Fruit fly (Drosophila melanogaster) whole organism, embryonic: ENCODE results near the gene dtn.

Source experiments
- Atf6 ChIP-seq: fragments of 200-800 bp; sonication (Bioruptor generic); IDR thresholded peaks from 2 replicates; pipeline ENCODE4 v1.3.6; 2022; ENCODE audit warnings: missing biosample characterization, missing genetic modification characterization
- Blimp-1 ChIP-seq: fragments of 200-800 bp; sonication (Bioruptor generic); optimal IDR thresholded peaks from 3 replicates; lab custom pipeline; 2018; ENCODE audit warnings: missing biosample characterization, missing genetic modification characterization, mild to moderate bottlenecking, moderate library complexity, missing genetic modification reagents
- CG10321 ChIP-seq: fragments of 200-800 bp; sonication (Bioruptor generic); IDR thresholded peaks from 2 replicates; pipeline ENCODE4 v1.3.6; 2022; ENCODE audit warnings: missing biosample characterization, missing genetic modification characterization
- CG11093 ChIP-seq: fragments of 200-800 bp; sonication (Bioruptor generic); IDR thresholded peaks from 3 replicates; pipeline ENCODE4 v1.3.6; 2022; ENCODE audit warnings: missing biosample characterization, missing genetic modification characterization
- CG12104 ChIP-seq: fragments of 200-800 bp; sonication (Bioruptor generic); optimal IDR thresholded peaks from 3 replicates; lab custom pipeline; 2016; ENCODE audit warnings: missing biosample characterization, missing genetic modification characterization
- CG12769 ChIP-seq: fragments of 200-800 bp; sonication (Bioruptor generic); optimal IDR thresholded peaks from 2 replicates; lab custom pipeline; 2019; ENCODE audit warnings: missing biosample characterization, mild to moderate bottlenecking, missing genetic modification characterization, moderate library complexity
- CG13624 ChIP-seq: fragments of 200-800 bp; sonication (Bioruptor generic); optimal IDR thresholded peaks from 2 replicates; lab custom pipeline; 2016; ENCODE audit warnings: missing biosample characterization, missing genetic modification characterization
- CG14441 ChIP-seq: fragments of 200-800 bp; sonication (Bioruptor generic); IDR thresholded peaks from 2 replicates; pipeline ENCODE4 v1.3.6; 2022; ENCODE audit warnings: missing biosample characterization, missing genetic modification characterization
- CG17359 ChIP-seq: fragments of 200-800 bp; sonication (Bioruptor generic); optimal IDR thresholded peaks from 3 replicates; lab custom pipeline; 2018; ENCODE audit warnings: missing biosample characterization, mild to moderate bottlenecking, missing genetic modification characterization, moderate library complexity
- CG2129 ChIP-seq: fragments of 200-800 bp; sonication (Bioruptor generic); IDR thresholded peaks from 2 replicates; pipeline ENCODE4 v1.3.6; 2022; ENCODE audit warnings: missing biosample characterization, missing genetic modification characterization; ENCODE audit not compliant: partially characterized antibody
- CG3065 ChIP-seq: fragments of 200-800 bp; sonication (Bioruptor generic); optimal IDR thresholded peaks from 2 replicates; lab custom pipeline; 2016; ENCODE audit warnings: missing biosample characterization, missing genetic modification characterization
- CG32532 ChIP-seq: fragments of 200-800 bp; sonication (Bioruptor generic); IDR thresholded peaks from 2 replicates; pipeline ENCODE4 v1.3.6; 2022; ENCODE audit warnings: missing biosample characterization, missing genetic modification characterization
- CG4328 ChIP-seq: fragments of 200-800 bp; sonication (Bioruptor generic); optimal IDR thresholded peaks from 3 replicates; lab custom pipeline; 2017; ENCODE audit warnings: missing biosample characterization, missing genetic modification reagents, missing genetic modification characterization
- CG6175 ChIP-seq: fragments of 200-800 bp; sonication (Bioruptor generic); IDR thresholded peaks from 3 replicates; pipeline ENCODE4 v1.3.6; 2022; ENCODE audit warnings: missing biosample characterization, missing genetic modification characterization
- CG8089 ChIP-seq: fragments of 200-800 bp; sonication (Bioruptor generic); optimal IDR thresholded peaks from 3 replicates; lab custom pipeline; 2016; ENCODE audit warnings: missing biosample characterization, missing genetic modification characterization
- Chrac-16 ChIP-seq: fragments of 200-800 bp; sonication (Bioruptor generic); optimal IDR thresholded peaks from 3 replicates; lab custom pipeline; 2016; ENCODE audit warnings: missing biosample characterization, missing genetic modification characterization
- D19B ChIP-seq: fragments of 200-800 bp; sonication (Bioruptor generic); optimal IDR thresholded peaks from 2 replicates; lab custom pipeline; 2017; ENCODE audit warnings: missing biosample characterization, mild to moderate bottlenecking, missing genetic modification characterization
- Dek ChIP-seq: fragments of 200-800 bp; sonication (Bioruptor generic); optimal IDR thresholded peaks from 3 replicates; lab custom pipeline; 2019; ENCODE audit warnings: missing biosample characterization, mild to moderate bottlenecking, missing genetic modification characterization, moderate library complexity
- Dip3 ChIP-seq: fragments of 200-800 bp; sonication (Bioruptor generic); optimal IDR thresholded peaks from 3 replicates; lab custom pipeline; 2016; ENCODE audit warnings: missing biosample characterization, missing genetic modification characterization
- Dll ChIP-seq: fragments of 200-800 bp; sonication (Bioruptor generic); IDR thresholded peaks from 4 replicates; pipeline ENCODE4 v1.3.6; 2022; ENCODE audit warnings: missing biosample characterization, missing genetic modification characterization; ENCODE audit not compliant: partially characterized antibody
- Ets97D ChIP-seq: fragments of 200-800 bp; sonication (Bioruptor generic); optimal IDR thresholded peaks from 3 replicates; lab custom pipeline; 2016; ENCODE audit warnings: missing biosample characterization, missing genetic modification characterization
- Fer2 ChIP-seq: fragments of 200-800 bp; sonication (Bioruptor generic); optimal IDR thresholded peaks from 2 replicates; lab custom pipeline; 2018; ENCODE audit warnings: missing biosample characterization, mild to moderate bottlenecking, missing genetic modification characterization, moderate library complexity
- Kr ChIP-seq: fragments of 200-800 bp; sonication (Bioruptor generic); optimal IDR thresholded peaks from 2 replicates; lab custom pipeline; 2017; ENCODE audit warnings: missing biosample characterization, mild to moderate bottlenecking, missing genetic modification characterization
- Lpt ChIP-seq: fragments of >200 bp; optimal IDR thresholded peaks from 2 replicates; lab custom pipeline; 2018; ENCODE audit warnings: missing biosample characterization, missing genetic modification characterization
- Max ChIP-seq: fragments of 200-800 bp; sonication (Bioruptor generic); optimal IDR thresholded peaks from 2 replicates; lab custom pipeline; 2016; ENCODE audit warnings: missing biosample characterization, mild to moderate bottlenecking, missing genetic modification characterization
- Mes4 ChIP-seq: fragments of 200-800 bp; sonication (Bioruptor generic); optimal IDR thresholded peaks from 2 replicates; lab custom pipeline; 2016; ENCODE audit warnings: missing biosample characterization, missing genetic modification characterization
- Myb ChIP-seq: fragments of 200-800 bp; sonication (Bioruptor generic); optimal IDR thresholded peaks from 2 replicates; lab custom pipeline; 2016; ENCODE audit warnings: missing biosample characterization, missing genetic modification characterization
- NK7.1 ChIP-seq: fragments of 200-800 bp; sonication (Bioruptor generic); optimal IDR thresholded peaks from 3 replicates; lab custom pipeline; 2016; ENCODE audit warnings: missing biosample characterization, missing genetic modification characterization
- Oaz ChIP-seq: fragments of 200-800 bp; sonication (Bioruptor generic); IDR thresholded peaks from 2 replicates; pipeline ENCODE4 v1.3.6; 2022; ENCODE audit warnings: missing biosample characterization, missing genetic modification characterization
- Oli ChIP-seq: fragments of 200-800 bp; sonication (Bioruptor generic); optimal IDR thresholded peaks from 2 replicates; lab custom pipeline; 2018; ENCODE audit warnings: missing biosample characterization, mild to moderate bottlenecking, missing genetic modification characterization, moderate library complexity
- Opbp ChIP-seq: fragments of 200-800 bp; sonication (Bioruptor generic); IDR thresholded peaks from 3 replicates; pipeline ENCODE4 v1.3.6; 2022; ENCODE audit warnings: missing biosample characterization, missing genetic modification characterization; ENCODE audit not compliant: partially characterized antibody
- Pdp1 ChIP-seq, 2 experiments: fragments of 200-800 bp; sonication (Bioruptor generic); optimal IDR thresholded peaks; 3 replicates each; lab custom pipeline; 2016; ENCODE audit warnings: missing biosample characterization in 2 of 2, missing genetic modification characterization in 2 of 2, mild to moderate bottlenecking in 1 of 2, moderate library complexity in 1 of 2
- Ravus ChIP-seq: fragments of 200-800 bp; sonication (Bioruptor generic); IDR thresholded peaks from 2 replicates; pipeline ENCODE4 v1.3.6; 2022; ENCODE audit warnings: missing biosample characterization, missing genetic modification characterization
- Rx ChIP-seq: fragments of 200-800 bp; sonication (Bioruptor generic); IDR thresholded peaks from 2 replicates; pipeline ENCODE4 v1.3.6; 2022; ENCODE audit warnings: missing biosample characterization, missing genetic modification characterization
- Xbp1 ChIP-seq: fragments of 200-800 bp; sonication (Bioruptor generic); optimal IDR thresholded peaks from 3 replicates; lab custom pipeline; 2016; ENCODE audit warnings: missing biosample characterization, mild to moderate bottlenecking, missing genetic modification characterization
- ac ChIP-seq: fragments of 200-800 bp; sonication (Bioruptor generic); optimal IDR thresholded peaks from 3 replicates; lab custom pipeline; 2017; ENCODE audit warnings: missing biosample characterization, mild to moderate bottlenecking, missing genetic modification characterization
- aop ChIP-seq: fragments of 200-800 bp; sonication (Bioruptor generic); IDR thresholded peaks from 2 replicates; pipeline ENCODE4 v1.3.6; 2022; ENCODE audit warnings: missing biosample characterization, missing genetic modification characterization
- crc ChIP-seq: fragments of 200-800 bp; sonication (Bioruptor generic); optimal IDR thresholded peaks from 2 replicates; lab custom pipeline; 2016; ENCODE audit warnings: missing biosample characterization, missing genetic modification characterization
- dpn ChIP-seq, 2 experiments: fragments of 200-800 bp; sonication (Bioruptor generic); optimal IDR thresholded peaks; 3 replicates each; lab custom pipeline; 2016; ENCODE audit warnings: missing biosample characterization in 2 of 2, missing genetic modification characterization in 2 of 2
- gfzf ChIP-seq: fragments of 200-800 bp; sonication (Bioruptor generic); optimal IDR thresholded peaks from 2 replicates; lab custom pipeline; 2016; ENCODE audit warnings: missing biosample characterization, mild to moderate bottlenecking, missing genetic modification characterization, moderate library complexity
- lmd ChIP-seq: fragments of 200-800 bp; sonication (Bioruptor generic); IDR thresholded peaks from 2 replicates; pipeline ENCODE4 v1.3.6; 2022; ENCODE audit warnings: missing biosample characterization, missing genetic modification characterization
- nmo ChIP-seq: fragments of 200-800 bp; sonication (Bioruptor generic); optimal IDR thresholded peaks from 2 replicates; lab custom pipeline; 2018; ENCODE audit warnings: missing biosample characterization, mild to moderate bottlenecking, missing genetic modification characterization, moderate library complexity
- onecut ChIP-seq: fragments of 200-800 bp; sonication (Bioruptor generic); IDR thresholded peaks from 2 replicates; pipeline ENCODE4 v1.3.6; 2022; ENCODE audit warnings: missing biosample characterization, missing genetic modification characterization
- p53 ChIP-seq: fragments of 200-800 bp; sonication (Bioruptor generic); optimal IDR thresholded peaks from 2 replicates; lab custom pipeline; 2016; ENCODE audit warnings: missing biosample characterization, missing genetic modification characterization
- pan ChIP-seq, 4 experiments: fragments of >200 bp in 3 of 4; fragments of 200-800 bp in 1 of 4; sonication (Bioruptor generic) in 1 of 4; optimal IDR thresholded peaks in 3 of 4; IDR thresholded peaks in 1 of 4; 2 replicates each; pipeline versions ENCODE4 v1.3.6 to Lab custom; 2017 to 2022; ENCODE audit warnings: missing biosample characterization in 2 of 4, missing genetic modification characterization in 2 of 4, mixed read lengths in 1 of 4
- phol ChIP-seq: fragments of 200-800 bp; sonication (Bioruptor generic); optimal IDR thresholded peaks from 3 replicates; lab custom pipeline; 2018; ENCODE audit warnings: missing biosample characterization, mild to moderate bottlenecking, missing genetic modification characterization, moderate library complexity
- ranshi ChIP-seq: fragments of 200-800 bp; sonication (Bioruptor generic); IDR thresholded peaks from 2 replicates; pipeline ENCODE4 v1.3.6; 2022; ENCODE audit warnings: missing biosample characterization, missing genetic modification characterization
- sc ChIP-seq, 3 experiments: fragments of >200 bp in 2 of 3; fragments of 200-800 bp in 1 of 3; sonication (Bioruptor generic) in 1 of 3; optimal IDR thresholded peaks; 2 replicates in 2 of 3; 3 replicates in 1 of 3; lab custom pipeline; 2017; ENCODE audit warnings: mild to moderate bottlenecking in 1 of 3, missing biosample characterization in 1 of 3, missing genetic modification characterization in 1 of 3, missing genetic modification reagents in 1 of 3
- wek ChIP-seq: fragments of 200-800 bp; sonication (Bioruptor generic); optimal IDR thresholded peaks from 3 replicates; lab custom pipeline; 2018; ENCODE audit warnings: missing biosample characterization, mild to moderate bottlenecking, missing genetic modification characterization, moderate library complexity

dtn gene

dm6 chrX:6265456-6265877 lies 40.0 kb downstream of the dtn start (continued):
- TF ChIP-seq sc (optimal IDR thresholded peaks at IDR 0.05; lab: Kevin White, UChicago) (no peak), sc (GFP tag; optimal IDR thresholded peaks at IDR 0.05; lab: Kevin White, UChicago) (peak; percentile 92), dpn (GFP tag; optimal IDR thresholded peaks at IDR 0.05; lab: Kevin White, UChicago) (peak; percentile 96 to 97), Oaz (GFP tag; lab: Robert Waterston, UW) (peak; percentile 91), gfzf (peak; percentile 4), crc (peak; percentile 95), CG11093 (GFP tag; lab: Robert Waterston, UW) (peak; percentile 91), CG14441 (peak; percentile 95), Oli (tag; lab: Kevin White, UChicago) (peak; percentile 99), CG32532 (peak; percentile 86), phol (tag; lab: Kevin White, UChicago) (peak; percentile 97), Ravus (GFP tag; lab: Robert Waterston, UW) (peak; percentile 83), ranshi (peak; percentile 92), Blimp-1 (GFP tag; lab: Kevin White, UChicago) (peak; percentile 93), CG10321 (peak; percentile 67), CG12104 (GFP tag; lab: Kevin White, UChicago) (peak; percentile 96), Chrac-16 (GFP tag; lab: Kevin White, UChicago) (peak; percentile 94), pan (optimal IDR thresholded peaks at IDR 0.05; lab: Kevin White, UChicago) (no peak), pan (GFP tag; optimal IDR thresholded peaks at IDR 0.05 in 1 of 2, IDR thresholded peaks at IDR 0.05 in 1 of 2) (peak in 1 of 2 experiments; percentile 95), Xbp1 (GFP tag; lab: Kevin White, UChicago) (peak; percentile 97), Lpt (GFP tag; lab: Kevin White, UChicago) (no peak), Dek (tag; lab: Kevin White, UChicago) (peak; percentile 90), Pdp1 (GFP tag; optimal IDR thresholded peaks at IDR 0.05; lab: Kevin White, UChicago) (peak; percentile 92 to 96), D19B (GFP tag; lab: Kevin White, UChicago) (peak; percentile 80), lmd (GFP tag; lab: Robert Waterston, UW) (peak; percentile 95), NK7.1 (GFP tag; lab: Kevin White, UChicago) (peak; percentile 90), Mes4 (GFP tag; lab: Kevin White, UChicago) (peak; percentile 96), CG2129 (GFP tag; lab: Robert Waterston, UW) (no peak), CG17359 (tag; lab: Kevin White, UChicago) (peak; percentile 96), Dip3 (peak; percentile 94), Rx (peak; percentile 91), Dll (GFP tag; lab: Robert Waterston, UW) (no peak), Ets97D (GFP tag; lab: Kevin White, UChicago) (peak; percentile 84), Myb (GFP tag; lab: Kevin White, UChicago) (peak; percentile 82), p53 (peak; percentile 84), nmo (GFP tag; lab: Kevin White, UChicago) (peak; percentile 98), CG4328 (GFP tag; lab: Kevin White, UChicago) (peak; percentile 90), Max (peak; percentile 97), Opbp (GFP tag; lab: Robert Waterston, UW) (no peak), CG3065 (GFP tag; lab: Kevin White, UChicago) (peak; percentile 91), CG8089 (GFP tag; lab: Kevin White, UChicago) (peak; percentile 95), CG6175 (GFP tag; lab: Robert Waterston, UW) (peak; percentile 73), aop (GFP tag; lab: Robert Waterston, UW) (peak; percentile 71; the same call in 1 of the 2 replicates), CG12769 (tag; lab: Kevin White, UChicago) (peak; percentile 93), ac (GFP tag; lab: Kevin White, UChicago) (peak; percentile 88), onecut (peak; percentile 89), Fer2 (peak; percentile 84), CG13624 (GFP tag; lab: Kevin White, UChicago) (peak; percentile 92), Kr (GFP tag; lab: Kevin White, UChicago) (no peak), Atf6 (GFP tag; lab: Robert Waterston, UW) (peak; percentile 95), wek (peak; percentile 86)
